Fruit fly (Drosophila melanogaster) whole organism, adult: ENCODE measurements around the gene Ptp10D.

ENCODE experiments used
- CG11617 ChIP-seq: fragments of 200-800 bp; sonication (Bioruptor generic); optimal IDR thresholded peaks from 2 replicates; lab custom pipeline; 2017; ENCODE audit warnings: mild to moderate bottlenecking, missing biosample characterization, missing genetic modification reagents, missing genetic modification characterization
- CG12768 ChIP-seq: fragments of 200-800 bp; sonication (Bioruptor generic); optimal IDR thresholded peaks from 2 replicates; lab custom pipeline; 2017; ENCODE audit warnings: missing biosample characterization, missing genetic modification characterization, mild to moderate bottlenecking, moderate library complexity, missing genetic modification reagents
- CG14711 ChIP-seq: fragments of 200-800 bp; sonication (Bioruptor generic); optimal IDR thresholded peaks from 2 replicates; lab custom pipeline; 2018; ENCODE audit warnings: missing biosample characterization, mild to moderate bottlenecking, missing genetic modification characterization, moderate library complexity
- CG1620 ChIP-seq: fragments of 200-800 bp; sonication (Bioruptor generic); optimal IDR thresholded peaks from 2 replicates; lab custom pipeline; 2016; ENCODE audit warnings: missing biosample characterization, missing genetic modification characterization
- CG33017 ChIP-seq: fragments of 200-800 bp; sonication (Bioruptor generic); optimal IDR thresholded peaks from 2 replicates; lab custom pipeline; 2018; ENCODE audit warnings: missing biosample characterization, mild to moderate bottlenecking, missing genetic modification characterization, moderate library complexity
- CG5204 ChIP-seq: fragments of 200-800 bp; sonication (Bioruptor generic); optimal IDR thresholded peaks from 2 replicates; lab custom pipeline; 2016; ENCODE audit warnings: missing biosample characterization, missing genetic modification characterization
- CG7045 ChIP-seq: fragments of 200-800 bp; sonication (Bioruptor generic); optimal IDR thresholded peaks from 2 replicates; lab custom pipeline; 2017; ENCODE audit warnings: missing biosample characterization, mild to moderate bottlenecking, missing genetic modification characterization
- CG7101 ChIP-seq: fragments of 200-800 bp; sonication (Bioruptor generic); optimal IDR thresholded peaks from 2 replicates; lab custom pipeline; 2018; ENCODE audit warnings: missing biosample characterization, mild to moderate bottlenecking, missing genetic modification characterization, moderate library complexity
- Clk ChIP-seq: fragments of 200-800 bp; sonication (Bioruptor generic); optimal IDR thresholded peaks from 2 replicates; lab custom pipeline; 2017; ENCODE audit warnings: missing biosample characterization, missing genetic modification characterization
- Crg-1 ChIP-seq: fragments of 200-800 bp; sonication (Bioruptor generic); optimal IDR thresholded peaks from 2 replicates; lab custom pipeline; 2016; ENCODE audit warnings: missing biosample characterization, missing genetic modification characterization
- Hr96 ChIP-seq: fragments of 200-800 bp; sonication (Bioruptor generic); optimal IDR thresholded peaks from 2 replicates; lab custom pipeline; 2016; ENCODE audit warnings: missing biosample characterization, missing genetic modification characterization
- Mnt ChIP-seq: fragments of 200-800 bp; sonication (Bioruptor generic); optimal IDR thresholded peaks from 2 replicates; lab custom pipeline; 2016; ENCODE audit warnings: missing biosample characterization, mild to moderate bottlenecking, missing genetic modification characterization
- bab1 ChIP-seq: fragments of 200-800 bp; sonication (Bioruptor generic); optimal IDR thresholded peaks from 3 replicates; lab custom pipeline; 2019; ENCODE audit warnings: missing biosample characterization, mild to moderate bottlenecking, missing genetic modification characterization, moderate library complexity
- cic ChIP-seq: fragments of 200-800 bp; sonication (Bioruptor generic); optimal IDR thresholded peaks from 2 replicates; lab custom pipeline; 2017; ENCODE audit warnings: missing biosample characterization, mild to moderate bottlenecking, missing genetic modification characterization, moderate library complexity
- cnc ChIP-seq, 2 experiments: fragments of >200 bp; optimal IDR thresholded peaks; 2 replicates each; lab custom pipeline; 2017
- kay ChIP-seq: fragments of 200-800 bp; sonication (Bioruptor generic); peaks from one replicate; lab custom pipeline; 2016; ENCODE audit warnings: missing biosample characterization, missing genetic modification characterization, borderline replicate concordance
- ovo ChIP-seq: fragments of 200-800 bp; sonication (Bioruptor generic); optimal IDR thresholded peaks from 2 replicates; lab custom pipeline; 2016; ENCODE audit warnings: missing biosample characterization, missing genetic modification characterization
- pad ChIP-seq: fragments of 200-800 bp; sonication (Bioruptor generic); optimal IDR thresholded peaks from 3 replicates; lab custom pipeline; 2017; ENCODE audit warnings: missing biosample characterization, missing genetic modification characterization, mild to moderate bottlenecking, moderate library complexity, missing genetic modification reagents
- tj ChIP-seq: fragments of 200-800 bp; sonication (Bioruptor generic); optimal IDR thresholded peaks from 3 replicates; lab custom pipeline; 2017; ENCODE audit warnings: missing biosample characterization, mild to moderate bottlenecking, missing genetic modification characterization, moderate library complexity
- toe ChIP-seq: fragments of 200-800 bp; sonication (Bioruptor generic); optimal IDR thresholded peaks from 2 replicates; lab custom pipeline; 2016; ENCODE audit warnings: missing biosample characterization, missing genetic modification characterization

Ptp10D gene

DNA sequence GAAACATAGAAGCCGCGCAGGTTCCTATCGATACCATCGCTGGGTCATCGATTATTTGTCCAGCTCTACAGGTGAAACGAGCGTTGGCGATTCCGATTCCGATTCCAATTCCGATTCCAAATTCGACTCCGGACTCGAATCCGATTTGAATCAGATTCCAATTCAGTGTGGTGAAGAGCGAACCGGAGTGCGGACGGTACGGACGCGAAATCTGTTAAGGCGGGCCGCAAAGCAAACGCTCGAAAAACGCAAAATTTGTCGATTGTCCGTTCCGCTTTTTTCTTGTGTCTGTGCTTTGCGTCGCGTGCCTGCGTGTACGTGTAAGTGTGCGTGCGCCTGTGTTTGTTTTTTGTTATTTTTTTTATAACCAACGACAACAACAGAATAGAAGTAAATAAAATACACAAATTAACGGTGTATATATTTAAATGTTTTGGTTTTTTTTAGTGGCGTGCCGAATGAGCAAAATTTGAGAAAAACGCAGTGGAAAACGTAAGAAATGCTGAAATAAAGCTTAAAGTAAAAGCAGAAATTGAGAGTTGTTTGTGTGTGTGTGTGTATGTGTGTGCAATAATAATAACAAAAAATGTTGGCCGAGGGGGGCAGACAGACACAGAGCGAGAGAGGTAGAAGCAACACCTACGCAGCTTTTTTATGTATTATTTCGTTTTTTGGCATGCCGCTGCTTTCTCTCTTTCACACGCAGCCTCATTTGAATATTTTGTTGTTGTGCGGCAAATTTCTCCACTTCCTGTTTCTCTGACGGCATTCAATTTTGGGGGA, at the start of gene Ptp10D:
Ptp10D (plus strand) TSS at position 150 of the 783 bp plus-strand sequence.
- TF ChIP-seq Crg-1 (GFP tag; lab: Kevin White, UChicago), result peak; percentile 21
- TF ChIP-seq toe, result no peak
- TF ChIP-seq CG5204 (GFP tag; lab: Kevin White, UChicago), result no peak
- peak; percentile 29 for TF ChIP-seq cic (GFP tag; lab: Kevin White, UChicago)
- TF ChIP-seq CG14711 (tag; lab: Kevin White, UChicago), result no peak
- TF ChIP-seq bab1 (GFP tag; lab: Kevin White, UChicago), result peak; percentile 61
- TF ChIP-seq ovo (GFP tag; lab: Kevin White, UChicago), result peak; percentile 40
- peak; percentile 53 for TF ChIP-seq CG12768 (GFP tag; lab: Kevin White, UChicago)
- TF ChIP-seq CG7101, result peak; percentile 41
- no peak for TF ChIP-seq Hr96
- TF ChIP-seq CG1620 (GFP tag; lab: Kevin White, UChicago), result no peak
- peak; percentile 78 for TF ChIP-seq tj
- TF ChIP-seq Clk, result no peak
- TF ChIP-seq CG33017 (tag; lab: Kevin White, UChicago), result no peak
- TF ChIP-seq pad, result no peak
- no peak for TF ChIP-seq CG7045 (GFP tag; lab: Kevin White, UChicago)
- TF ChIP-seq kay (GFP tag; lab: Kevin White, UChicago), result no peak
- TF ChIP-seq CG11617 (GFP tag; lab: Kevin White, UChicago), result peak; percentile 10
- TF ChIP-seq cnc (optimal IDR thresholded peaks at IDR 0.05; lab: Kevin White, UChicago), result no peak
- TF ChIP-seq Mnt (GFP tag; lab: Kevin White, UChicago), result peak; percentile 71

DNA sequence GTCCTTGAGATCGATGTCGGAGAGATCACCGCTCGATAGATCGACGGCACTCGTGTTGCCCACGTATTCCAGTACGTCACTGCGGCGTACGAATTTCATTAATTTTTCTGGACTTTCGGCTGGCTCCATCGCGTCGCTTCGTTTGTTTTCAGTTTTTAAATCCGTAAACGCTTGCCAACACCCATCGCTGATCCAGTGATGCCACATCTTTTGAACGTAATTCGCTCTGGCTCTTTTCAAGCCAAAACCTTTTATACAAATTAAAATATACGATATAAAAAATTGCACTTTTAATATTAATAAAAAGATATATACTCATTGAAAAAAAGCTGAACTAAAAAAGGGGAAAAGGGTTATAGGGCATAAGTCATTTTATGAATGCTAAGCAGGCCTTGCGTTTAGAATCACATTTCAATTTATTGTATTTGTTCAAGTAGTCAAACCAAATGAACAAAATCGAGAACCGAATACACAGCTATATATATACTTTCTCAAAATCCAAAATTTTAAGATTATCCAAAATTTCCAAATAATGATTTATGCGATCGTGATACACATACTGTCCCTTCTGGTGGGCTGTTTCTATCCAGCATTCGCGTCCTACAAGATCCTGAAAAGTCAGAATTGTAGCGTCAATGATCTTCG, 49.4 kb upstream of the Ptp10D start, which contains the start of the genes Kmn1 and Reepl1:
Kmn1 (minus strand) TSS at position 173 of the 645 bp plus-strand sequence.
Reepl1 (plus strand) TSS at position 438 of the 645 bp plus-strand sequence.
- TF ChIP-seq CG33017 (tag; lab: Kevin White, UChicago) (no peak), CG5204 (GFP tag; lab: Kevin White, UChicago) (no peak), cic (GFP tag; lab: Kevin White, UChicago) (no peak), CG12768 (GFP tag; lab: Kevin White, UChicago) (no peak), CG7101 (peak; percentile 46)

DNA sequence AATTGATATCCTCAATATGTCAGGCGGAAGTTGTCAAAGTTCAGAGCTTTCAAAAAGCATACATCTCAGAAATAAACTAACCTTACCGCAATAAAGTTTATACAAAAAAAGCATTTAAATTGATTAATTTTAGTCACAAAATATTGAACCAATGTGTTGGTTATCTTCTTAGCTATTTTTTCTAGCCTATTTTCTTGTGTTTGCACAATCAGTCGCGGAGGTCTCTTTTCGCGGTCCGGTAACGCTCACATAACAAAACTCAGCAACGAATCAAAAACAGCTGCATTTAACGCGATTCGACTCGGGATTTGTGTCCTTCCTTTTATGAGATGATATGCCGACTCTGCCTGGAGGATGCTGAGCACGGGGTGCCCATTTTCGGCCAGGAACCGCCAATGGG, 48.3 kb upstream of the Ptp10D start, which contains the start of gene CG11696:
CG11696 (plus strand) TSS at position 203 of the 400 bp plus-strand sequence.
- TF ChIP-seq CG7045 (GFP tag; lab: Kevin White, UChicago) (no peak), CG5204 (GFP tag; lab: Kevin White, UChicago) (no peak), Clk (no peak), Hr96 (no peak), Crg-1 (GFP tag; lab: Kevin White, UChicago) (no peak), pad (no peak), CG14711 (tag; lab: Kevin White, UChicago) (no peak), CG33017 (tag; lab: Kevin White, UChicago) (no peak), CG7101 (no peak), CG1620 (GFP tag; lab: Kevin White, UChicago) (no peak), ovo (GFP tag; lab: Kevin White, UChicago) (no peak), kay (GFP tag; lab: Kevin White, UChicago) (no peak), cnc (optimal IDR thresholded peaks at IDR 0.05; lab: Kevin White, UChicago) (no peak), tj (no peak)

DNA sequence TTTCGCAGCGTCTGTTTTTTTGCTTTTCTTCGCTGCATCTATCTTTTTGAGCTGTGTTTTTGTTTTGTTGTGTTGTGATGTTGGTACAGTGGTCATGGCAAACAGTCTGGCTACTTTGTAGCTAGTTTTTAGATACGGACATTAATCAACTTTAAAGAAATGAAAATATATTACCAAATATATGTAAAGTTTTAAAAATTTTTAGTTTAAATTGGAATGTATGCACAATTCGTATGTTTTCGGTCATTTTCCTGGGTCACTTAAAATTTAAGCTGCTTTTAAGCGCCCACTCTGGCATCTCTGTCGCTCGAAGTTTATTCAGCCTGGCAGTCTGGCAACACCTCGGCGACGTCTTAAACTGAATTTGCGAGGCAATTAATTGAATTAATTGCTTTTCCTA, 45.3 kb upstream of the Ptp10D start, which contains the start of gene CG11695:
CG11695 (plus strand) TSS at position 344 of the 400 bp plus-strand sequence.
- TF ChIP-seq cnc (optimal IDR thresholded peaks at IDR 0.05; lab: Kevin White, UChicago) (no peak), Mnt (GFP tag; lab: Kevin White, UChicago) (peak; percentile 77), Crg-1 (GFP tag; lab: Kevin White, UChicago) (peak; percentile 42), CG5204 (GFP tag; lab: Kevin White, UChicago) (no peak), pad (peak; percentile 68), CG1620 (GFP tag; lab: Kevin White, UChicago) (peak; percentile 81), Hr96 (no peak), CG7045 (GFP tag; lab: Kevin White, UChicago) (peak; percentile 55), cic (GFP tag; lab: Kevin White, UChicago) (peak; percentile 5), Clk (no peak), CG11617 (GFP tag; lab: Kevin White, UChicago) (peak; percentile 79), CG14711 (tag; lab: Kevin White, UChicago) (peak; percentile 77), tj (peak; percentile 59), ovo (GFP tag; lab: Kevin White, UChicago) (peak; percentile 47), CG7101 (peak; percentile 85), toe (no peak), CG12768 (GFP tag; lab: Kevin White, UChicago) (peak; percentile 62), bab1 (GFP tag; lab: Kevin White, UChicago) (peak; percentile 90)

DNA sequence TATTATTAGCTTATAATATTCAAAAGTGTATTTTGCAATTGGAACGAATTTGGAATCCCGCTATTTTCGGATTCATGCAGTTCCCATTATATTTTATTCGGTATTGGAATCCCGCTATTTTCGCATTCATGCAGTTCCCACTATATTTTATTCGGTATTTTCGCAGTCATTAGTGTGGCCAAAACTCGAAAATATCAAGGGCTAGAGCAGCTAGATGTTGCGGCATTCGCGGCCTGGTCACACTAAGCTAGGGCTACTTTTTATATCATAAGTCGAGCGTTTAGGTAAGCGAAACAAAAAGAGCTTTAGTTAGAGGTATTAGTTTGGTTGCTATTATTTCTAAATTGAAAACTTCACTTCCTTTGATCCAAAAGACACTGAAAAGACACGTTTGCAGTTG, 43.0 kb upstream of the Ptp10D start:
- TF ChIP-seq kay (GFP tag; lab: Kevin White, UChicago), result no peak
- no peak for TF ChIP-seq pad
- no peak for TF ChIP-seq cnc (optimal IDR thresholded peaks at IDR 0.05; lab: Kevin White, UChicago)
- no peak for TF ChIP-seq Crg-1 (GFP tag; lab: Kevin White, UChicago)
- no peak for TF ChIP-seq ovo (GFP tag; lab: Kevin White, UChicago)
- no peak for TF ChIP-seq tj
- TF ChIP-seq CG14711 (tag; lab: Kevin White, UChicago), result no peak
- TF ChIP-seq CG33017 (tag; lab: Kevin White, UChicago), result no peak
- TF ChIP-seq CG5204 (GFP tag; lab: Kevin White, UChicago), result no peak
- TF ChIP-seq bab1 (GFP tag; lab: Kevin White, UChicago), result no peak
- no peak for TF ChIP-seq cic (GFP tag; lab: Kevin White, UChicago)
- TF ChIP-seq CG7045 (GFP tag; lab: Kevin White, UChicago), result no peak
- no peak for TF ChIP-seq CG12768 (GFP tag; lab: Kevin White, UChicago)
- no peak for TF ChIP-seq Mnt (GFP tag; lab: Kevin White, UChicago)
- no peak for TF ChIP-seq Clk
- no peak for TF ChIP-seq CG7101
- no peak for TF ChIP-seq toe
- TF ChIP-seq Hr96, result no peak
- TF ChIP-seq CG11617 (GFP tag; lab: Kevin White, UChicago), result no peak
